Fruit fly (Drosophila melanogaster) whole organism, embryonic: ENCODE measurements around the gene awd.

Source experiments
- ATbp ChIP-seq: fragments of 200-800 bp; sonication (Bioruptor generic); optimal IDR thresholded peaks from 2 replicates; lab custom pipeline; 2017; ENCODE audit warnings: missing biosample characterization, mild to moderate bottlenecking, missing genetic modification characterization, missing genetic modification reagents
- Abd-B ChIP-seq: fragments of 200-800 bp; sonication (Bioruptor generic); optimal IDR thresholded peaks from 2 replicates; lab custom pipeline; 2018; ENCODE audit warnings: missing biosample characterization, mild to moderate bottlenecking, missing genetic modification characterization, moderate library complexity
- Antp ChIP-seq: fragments of 200-800 bp; sonication (Bioruptor generic); optimal IDR thresholded peaks from 3 replicates; lab custom pipeline; 2016; ENCODE audit warnings: missing biosample characterization, missing genetic modification characterization
- Atf-2 ChIP-seq: fragments of 200-800 bp; sonication (Bioruptor generic); optimal IDR thresholded peaks from 2 replicates; lab custom pipeline; 2016; ENCODE audit warnings: missing biosample characterization, missing genetic modification characterization
- Blimp-1 ChIP-seq: fragments of 200-800 bp; sonication (Bioruptor generic); optimal IDR thresholded peaks from 3 replicates; lab custom pipeline; 2018; ENCODE audit warnings: missing biosample characterization, missing genetic modification characterization, mild to moderate bottlenecking, moderate library complexity, missing genetic modification reagents
- CG11696 ChIP-seq: fragments of 200-800 bp; sonication (Bioruptor generic); IDR thresholded peaks from 2 replicates; pipeline ENCODE4 v1.3.6; 2022; ENCODE audit warnings: missing biosample characterization, missing genetic modification characterization
- CG13296 ChIP-seq: fragments of 200-800 bp; sonication (Bioruptor generic); optimal IDR thresholded peaks from 3 replicates; lab custom pipeline; 2018; ENCODE audit warnings: missing biosample characterization, mild to moderate bottlenecking, missing genetic modification characterization
- CG14965 ChIP-seq: fragments of 200-800 bp; sonication (Bioruptor generic); optimal IDR thresholded peaks from 2 replicates; lab custom pipeline; 2016; ENCODE audit warnings: missing biosample characterization, missing genetic modification characterization, borderline replicate concordance
- CG15479 ChIP-seq: fragments of 200-800 bp; sonication (Bioruptor generic); optimal IDR thresholded peaks from 3 replicates; lab custom pipeline; 2019; ENCODE audit warnings: missing biosample characterization, mild to moderate bottlenecking, missing genetic modification characterization, moderate library complexity
- CG18619 ChIP-seq: fragments of 200-800 bp; sonication (Bioruptor generic); optimal IDR thresholded peaks from 3 replicates; lab custom pipeline; 2017; ENCODE audit warnings: missing biosample characterization, mild to moderate bottlenecking, missing genetic modification characterization
- CG2712 ChIP-seq: fragments of 200-800 bp; optimal IDR thresholded peaks from 3 replicates; lab custom pipeline; 2019; ENCODE audit warnings: missing biosample characterization, mild to moderate bottlenecking, missing genetic modification characterization, moderate library complexity
- CG30020 ChIP-seq: fragments of 200-800 bp; optimal IDR thresholded peaks from 2 replicates; lab custom pipeline; 2019; ENCODE audit warnings: missing biosample characterization, mild to moderate bottlenecking, missing genetic modification characterization, moderate library complexity
- CG3065 ChIP-seq: fragments of 200-800 bp; sonication (Bioruptor generic); optimal IDR thresholded peaks from 2 replicates; lab custom pipeline; 2016; ENCODE audit warnings: missing biosample characterization, missing genetic modification characterization
- CG34422 ChIP-seq: fragments of 200-800 bp; sonication (Bioruptor generic); IDR thresholded peaks from 3 replicates; pipeline ENCODE4 v1.3.6; 2022; ENCODE audit warnings: missing biosample characterization, missing genetic modification characterization
- CG4707 ChIP-seq: fragments of 200-800 bp; sonication (Bioruptor generic); optimal IDR thresholded peaks from 2 replicates; lab custom pipeline; 2018; ENCODE audit warnings: missing biosample characterization, mild to moderate bottlenecking, missing genetic modification characterization, moderate library complexity
- CG4730 ChIP-seq: fragments of 200-800 bp; sonication (Bioruptor generic); IDR thresholded peaks from 2 replicates; pipeline ENCODE4 v1.3.6; 2022; ENCODE audit warnings: missing biosample characterization, missing genetic modification characterization
- CG7786 ChIP-seq: fragments of 200-800 bp; sonication (Bioruptor generic); optimal IDR thresholded peaks from 2 replicates; lab custom pipeline; 2016; ENCODE audit warnings: missing biosample characterization, missing genetic modification characterization
- CG8089 ChIP-seq: fragments of 200-800 bp; sonication (Bioruptor generic); optimal IDR thresholded peaks from 3 replicates; lab custom pipeline; 2016; ENCODE audit warnings: missing biosample characterization, missing genetic modification characterization
- CG8924 ChIP-seq: fragments of 200-800 bp; optimal IDR thresholded peaks from 3 replicates; lab custom pipeline; 2019; ENCODE audit warnings: missing biosample characterization, mild to moderate bottlenecking, missing genetic modification characterization, moderate library complexity
- CG9797 ChIP-seq: fragments of 200-800 bp; sonication (Bioruptor generic); optimal IDR thresholded peaks from 3 replicates; lab custom pipeline; 2018; ENCODE audit warnings: missing biosample characterization, mild to moderate bottlenecking, missing genetic modification characterization
- CG9817 ChIP-seq: fragments of 200-800 bp; sonication (Bioruptor generic); optimal IDR thresholded peaks from 2 replicates; lab custom pipeline; 2018; ENCODE audit warnings: missing biosample characterization, mild to moderate bottlenecking, missing genetic modification characterization, moderate library complexity
- CkIIα-i1 ChIP-seq: fragments of 200-800 bp; sonication (Bioruptor generic); IDR thresholded peaks from 2 replicates; pipeline ENCODE4 v1.3.6; 2022; ENCODE audit warnings: missing biosample characterization, missing genetic modification characterization
- Dip3 ChIP-seq: fragments of 200-800 bp; sonication (Bioruptor generic); optimal IDR thresholded peaks from 3 replicates; lab custom pipeline; 2016; ENCODE audit warnings: missing biosample characterization, missing genetic modification characterization
- Dll ChIP-seq: fragments of 200-800 bp; sonication (Bioruptor generic); IDR thresholded peaks from 4 replicates; pipeline ENCODE4 v1.3.6; 2022; ENCODE audit warnings: missing biosample characterization, missing genetic modification characterization; ENCODE audit not compliant: partially characterized antibody
- GATAe ChIP-seq: fragments of 200-800 bp; sonication (Bioruptor generic); conservative IDR thresholded peaks from 2 replicates; pipeline ENCODE4 v1.3.6; 2022; ENCODE audit warnings: missing biosample characterization, missing genetic modification characterization
- Gsc ChIP-seq: fragments of 200-800 bp; sonication (Bioruptor generic); IDR thresholded peaks from 2 replicates; pipeline ENCODE4 v1.3.6; 2022; ENCODE audit warnings: missing biosample characterization, missing genetic modification characterization
- Lim3 ChIP-seq: fragments of 200-800 bp; sonication (Bioruptor generic); IDR thresholded peaks from 2 replicates; pipeline ENCODE4 v1.3.6; 2022; ENCODE audit warnings: missing biosample characterization, missing genetic modification characterization
- NFAT ChIP-seq: fragments of 200-800 bp; sonication (Bioruptor generic); IDR thresholded peaks from 2 replicates; pipeline ENCODE4 v1.3.6; 2022; ENCODE audit warnings: missing biosample characterization, missing genetic modification characterization
- Ptx1 ChIP-seq: fragments of 200-800 bp; sonication (Bioruptor generic); IDR thresholded peaks from 2 replicates; pipeline ENCODE4 v1.3.6; 2022; ENCODE audit warnings: missing biosample characterization, missing genetic modification characterization
- Sin3A ChIP-seq: fragments of >200 bp; optimal IDR thresholded peaks from 2 replicates; lab custom pipeline; 2018
- Sox102F ChIP-seq: fragments of 200-800 bp; sonication (Bioruptor generic); optimal IDR thresholded peaks from 2 replicates; lab custom pipeline; 2018; ENCODE audit warnings: missing biosample characterization, mild to moderate bottlenecking, missing genetic modification characterization, moderate library complexity
- Trl ChIP-seq, 3 experiments: fragments of >200 bp in 2 of 3; fragments of 200-800 bp in 1 of 3; sonication (Bioruptor generic) in 1 of 3; optimal IDR thresholded peaks; 2 replicates in 1 of 3; 3 replicates in 2 of 3; lab custom pipeline; 2016 to 2017; ENCODE audit warnings: missing biosample characterization in 1 of 3, missing genetic modification characterization in 1 of 3
- Xbp1 ChIP-seq: fragments of 200-800 bp; sonication (Bioruptor generic); optimal IDR thresholded peaks from 3 replicates; lab custom pipeline; 2016; ENCODE audit warnings: missing biosample characterization, mild to moderate bottlenecking, missing genetic modification characterization
- abd-A ChIP-seq: fragments of 200-800 bp; sonication (Bioruptor generic); optimal IDR thresholded peaks from 3 replicates; lab custom pipeline; 2019; ENCODE audit warnings: missing biosample characterization, mild to moderate bottlenecking, missing genetic modification characterization, moderate library complexity
- ara ChIP-seq: fragments of 200-800 bp; sonication (Bioruptor generic); IDR thresholded peaks from 2 replicates; pipeline ENCODE4 v1.3.6; 2022; ENCODE audit warnings: missing biosample characterization, missing genetic modification characterization
- bigmax ChIP-seq: fragments of 200-800 bp; sonication (Bioruptor generic); optimal IDR thresholded peaks from 2 replicates; lab custom pipeline; 2018; ENCODE audit warnings: missing biosample characterization, mild to moderate bottlenecking, missing genetic modification characterization
- chif ChIP-seq, 2 experiments: fragments of 200-800 bp; sonication (Bioruptor generic); optimal IDR thresholded peaks; 3 replicates each; lab custom pipeline; 2016; ENCODE audit warnings: missing biosample characterization in 2 of 2, missing genetic modification characterization in 2 of 2
- crol ChIP-seq: fragments of 200-800 bp; sonication (Bioruptor generic); IDR thresholded peaks from 2 replicates; pipeline ENCODE4 v1.3.6; 2022; ENCODE audit warnings: missing biosample characterization, missing genetic modification characterization
- crp ChIP-seq, 2 experiments: fragments of 200-800 bp; sonication (Bioruptor generic); optimal IDR thresholded peaks; 2 replicates in 1 of 2; 3 replicates in 1 of 2; lab custom pipeline; 2017; ENCODE audit warnings: missing biosample characterization in 2 of 2, missing genetic modification characterization in 2 of 2, mild to moderate bottlenecking in 1 of 2, moderate library complexity in 1 of 2
- dpn ChIP-seq, 2 experiments: fragments of 200-800 bp; sonication (Bioruptor generic); optimal IDR thresholded peaks; 3 replicates each; lab custom pipeline; 2016; ENCODE audit warnings: missing biosample characterization in 2 of 2, missing genetic modification characterization in 2 of 2
- gcm2 ChIP-seq: fragments of 200-800 bp; sonication (Bioruptor generic); optimal IDR thresholded peaks from 2 replicates; lab custom pipeline; 2016; ENCODE audit warnings: missing biosample characterization, missing genetic modification characterization
- h ChIP-seq: fragments of >200 bp; optimal IDR thresholded peaks from 2 replicates; lab custom pipeline; 2017
- hkb ChIP-seq, 2 experiments: fragments of 200-800 bp in 1 of 2; fragments of >200 bp in 1 of 2; sonication (Bioruptor generic) in 1 of 2; IDR thresholded peaks in 1 of 2; optimal IDR thresholded peaks in 1 of 2; 2 replicates each; pipeline versions ENCODE4 v1.3.6 to Lab custom; 2017 to 2022; ENCODE audit warnings: missing biosample characterization in 1 of 2, missing genetic modification characterization in 1 of 2
- lmd ChIP-seq: fragments of 200-800 bp; sonication (Bioruptor generic); IDR thresholded peaks from 2 replicates; pipeline ENCODE4 v1.3.6; 2022; ENCODE audit warnings: missing biosample characterization, missing genetic modification characterization
- mld ChIP-seq: fragments of 200-800 bp; sonication (Bioruptor generic); IDR thresholded peaks from 3 replicates; pipeline ENCODE4 v1.3.6; 2022; ENCODE audit warnings: missing biosample characterization, missing genetic modification characterization; ENCODE audit not compliant: partially characterized antibody
- nerfin-1 ChIP-seq: fragments of 200-800 bp; sonication (Bioruptor generic); optimal IDR thresholded peaks from 3 replicates; lab custom pipeline; 2019; ENCODE audit warnings: missing biosample characterization, mild to moderate bottlenecking, missing genetic modification characterization, moderate library complexity
- ranshi ChIP-seq: fragments of 200-800 bp; sonication (Bioruptor generic); IDR thresholded peaks from 2 replicates; pipeline ENCODE4 v1.3.6; 2022; ENCODE audit warnings: missing biosample characterization, missing genetic modification characterization
- sug ChIP-seq: fragments of 200-800 bp; optimal IDR thresholded peaks from 2 replicates; lab custom pipeline; 2019; ENCODE audit warnings: missing biosample characterization, mild to moderate bottlenecking, missing genetic modification characterization, moderate library complexity
- zen2 ChIP-seq: fragments of 200-800 bp; sonication (Bioruptor generic); IDR thresholded peaks from 3 replicates; pipeline ENCODE4 v1.3.6; 2022; ENCODE audit warnings: missing biosample characterization, missing genetic modification characterization; ENCODE audit not compliant: partially characterized antibody

Gene awd

dm6 chr3R:31793664-31794417, 48.0 kb upstream of the awd start, which contains the start of the genes Mccc1 and Acf (continued):
- TF ChIP-seq Abd-B (GFP tag; lab: Kevin White, UChicago) (no peak), CG30020 (peak; percentile 54), CG9817 (tag; lab: Kevin White, UChicago) (peak; percentile 34), Trl (optimal IDR thresholded peaks at IDR 0.05; lab: Kevin White, UChicago) (no peak), Trl (GFP tag; optimal IDR thresholded peaks at IDR 0.05; lab: Kevin White, UChicago) (peak; percentile 42), lmd (GFP tag; lab: Robert Waterston, UW) (no peak), dpn (GFP tag; optimal IDR thresholded peaks at IDR 0.05; lab: Kevin White, UChicago) (peak; percentile 42 to 51), ATbp (GFP tag; lab: Kevin White, UChicago) (no peak), sug (tag; lab: Kevin White, UChicago) (no peak), Blimp-1 (GFP tag; lab: Kevin White, UChicago) (no peak), zen2 (GFP tag; lab: Robert Waterston, UW) (peak; percentile 31; the same call in 1 of the 3 replicates), Atf-2 (GFP tag; lab: Kevin White, UChicago) (no peak), Sin3A (lab: Kevin White, UChicago) (peak; percentile 61), Dip3 (GFP tag; lab: Kevin White, UChicago) (peak; percentile 26), gcm2 (GFP tag; lab: Kevin White, UChicago) (no peak), CG11696 (GFP tag; lab: Robert Waterston, UW) (no peak), abd-A (no peak), Xbp1 (GFP tag; lab: Kevin White, UChicago) (no peak), GATAe (GFP tag; lab: Robert Waterston, UW) (no peak), Sox102F (GFP tag; lab: Kevin White, UChicago) (no peak), CG14965 (GFP tag; lab: Kevin White, UChicago) (no peak), CG18619 (GFP tag; lab: Kevin White, UChicago) (no peak), bigmax (GFP tag; lab: Kevin White, UChicago) (no peak), chif (GFP tag; optimal IDR thresholded peaks at IDR 0.05; lab: Kevin White, UChicago) (peak in 1 of 2 experiments; percentile 31), CG8924 (tag; lab: Kevin White, UChicago) (no peak), ranshi (GFP tag; lab: Robert Waterston, UW) (no peak), crol (GFP tag; lab: Robert Waterston, UW) (no peak), mld (no peak), CG15479 (GFP tag; lab: Kevin White, UChicago) (no peak), h (lab: Kevin White, UChicago) (no peak), CG8089 (GFP tag; lab: Kevin White, UChicago) (no peak), CG34422 (GFP tag; lab: Robert Waterston, UW) (no peak), hkb (optimal IDR thresholded peaks at IDR 0.05; lab: Kevin White, UChicago) (peak; percentile 13), hkb (GFP tag; IDR thresholded peaks at IDR 0.05; lab: Robert Waterston, UW) (peak; percentile 45; the same call in 1 of the 2 replicates), CG4730 (GFP tag; lab: Robert Waterston, UW) (no peak), NFAT (GFP tag; lab: Robert Waterston, UW) (no peak), Lim3 (no peak), CkIIα-i1 (GFP tag; lab: Robert Waterston, UW) (no peak), Antp (GFP tag; lab: Kevin White, UChicago) (peak; percentile 37), CG3065 (no peak), Gsc (GFP tag; lab: Robert Waterston, UW) (no peak), CG13296 (GFP tag; lab: Kevin White, UChicago) (no peak), nerfin-1 (tag; lab: Kevin White, UChicago) (no peak), CG2712 (tag; lab: Kevin White, UChicago) (no peak), CG7786 (GFP tag; lab: Kevin White, UChicago) (no peak), Ptx1 (GFP tag; lab: Robert Waterston, UW) (peak; percentile 51), crp (GFP tag; optimal IDR thresholded peaks at IDR 0.05; lab: Kevin White, UChicago) (peak in 1 of 2 experiments; percentile 56), ara (GFP tag; lab: Robert Waterston, UW) (no peak), Dll (GFP tag; lab: Robert Waterston, UW) (peak; percentile 73), CG4707 (no peak), CG9797 (GFP tag; lab: Kevin White, UChicago) (peak; percentile 69)
